Worm (Caenorhabditis elegans) whole organism, early embryonic: Measurements from ENCODE around the gene C42C1.12.

Source experiments
- B0310.2 ChIP-seq: sonication (generic microtip); optimal IDR thresholded peaks from 2 replicates; lab custom pipeline; 2016; ENCODE audit warnings: mild to moderate bottlenecking, missing genetic modification characterization, missing compliant biosample characterization
- F13C5.2 ChIP-seq: sonication (generic microtip); optimal IDR thresholded peaks from 2 replicates; lab custom pipeline; 2017; ENCODE audit warnings: mild to moderate bottlenecking, missing genetic modification characterization, inconsistent platforms, missing compliant biosample characterization
- aly-1 ChIP-seq: sonication (generic microtip); optimal IDR thresholded peaks from 2 replicates; lab custom pipeline; 2016; ENCODE audit warnings: missing genetic modification characterization, missing compliant biosample characterization
- ama-1 ChIP-seq: fragments of 150-350 bp; optimal IDR thresholded peaks from 2 replicates; lab custom pipeline; 2014
- ceh-13 ChIP-seq: fragments of 200-800 bp; sonication (Bioruptor generic); optimal IDR thresholded peaks from 2 replicates; lab custom pipeline; 2018; ENCODE audit warnings: mild to moderate bottlenecking, missing genetic modification characterization, missing compliant biosample characterization
- ceh-36 ChIP-seq: sonication (generic microtip); optimal IDR thresholded peaks from 2 replicates; lab custom pipeline; 2016; ENCODE audit warnings: missing genetic modification characterization, inconsistent platforms, missing compliant biosample characterization
- ets-7 ChIP-seq: sonication (generic microtip); optimal IDR thresholded peaks from 2 replicates; lab custom pipeline; 2016; ENCODE audit warnings: missing genotype, missing genetic modification characterization, missing compliant biosample characterization
- flt-1 ChIP-seq: fragments of 200-800 bp; sonication (Bioruptor generic); IDR thresholded peaks from 2 replicates; pipeline ENCODE4 v1.3.6; 2022; ENCODE audit warnings: missing genetic modification characterization, missing compliant biosample characterization
- hmbx-1 ChIP-seq: sonication (generic microtip); optimal IDR thresholded peaks from 2 replicates; lab custom pipeline; 2016; ENCODE audit warnings: mild to moderate bottlenecking, missing genetic modification characterization, missing compliant biosample characterization
- hmg-4 ChIP-seq: fragments of 200-800 bp; sonication (Bioruptor generic); optimal IDR thresholded peaks from 2 replicates; lab custom pipeline; 2018; ENCODE audit warnings: mild to moderate bottlenecking, missing genetic modification characterization, missing compliant biosample characterization
- hnd-1 ChIP-seq: sonication (generic microtip); optimal IDR thresholded peaks from 2 replicates; lab custom pipeline; 2016; ENCODE audit warnings: missing genetic modification characterization, missing compliant biosample characterization
- pes-1 ChIP-seq: fragments of 200-800 bp; sonication (Bioruptor generic); IDR thresholded peaks from 2 replicates; pipeline ENCODE4 v1.3.6; 2022; ENCODE audit warnings: missing genetic modification reagents, missing genetic modification characterization, missing compliant biosample characterization
- scrt-1 ChIP-seq: fragments of 200-800 bp; sonication (Bioruptor generic); IDR thresholded peaks from 2 replicates; pipeline ENCODE4 v1.3.6; 2022; ENCODE audit warnings: missing genetic modification characterization, missing compliant biosample characterization
- sea-1 ChIP-seq: fragments of 200-800 bp; sonication (Bioruptor generic); conservative IDR thresholded peaks from 2 replicates; pipeline ENCODE4 v1.3.6; 2022; ENCODE audit warnings: missing genetic modification characterization, missing compliant biosample characterization
- tbx-11 ChIP-seq: fragments of 200-800 bp; sonication (Bioruptor generic); IDR thresholded peaks from 2 replicates; pipeline ENCODE4 v1.3.6; 2022; ENCODE audit warnings: missing genetic modification characterization, missing compliant biosample characterization
- tbx-37 ChIP-seq: fragments of 200-800 bp; sonication (Bioruptor generic); conservative IDR thresholded peaks from 2 replicates; pipeline ENCODE4 v1.3.6; 2022; ENCODE audit warnings: missing genetic modification reagents, missing genetic modification characterization, missing compliant biosample characterization
- tra-4 ChIP-seq: sonication (generic microtip); optimal IDR thresholded peaks from 2 replicates; lab custom pipeline; 2017; ENCODE audit warnings: missing genetic modification characterization, missing compliant biosample characterization

The C42C1.12 gene

DNA sequence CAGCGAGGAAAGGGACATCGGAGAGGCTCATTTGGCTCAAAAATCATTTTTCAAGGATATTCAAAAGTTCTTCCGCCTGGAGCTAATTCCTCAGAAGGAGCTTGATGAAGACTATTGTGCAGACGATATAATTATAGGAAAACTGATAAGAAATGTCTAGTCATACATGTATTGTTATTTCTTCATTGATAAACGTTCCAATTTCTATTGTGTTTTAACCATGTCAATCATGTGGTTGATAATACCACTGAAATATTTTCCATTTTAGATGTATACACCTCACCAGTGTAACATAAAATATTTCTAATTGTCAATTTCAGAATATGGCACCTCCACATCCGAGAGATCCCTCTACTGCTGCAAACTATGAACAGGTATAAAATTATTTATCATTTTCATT lies 2.7 kb downstream of the C42C1.12 start, which contains the start of gene ltah-1.1:
TSS of gene ltah-1.1 (plus strand) at position 283 of the 400 bp plus-strand sequence.
- no peak for TF ChIP-seq F13C5.2 (tag; lab: Kevin White, UChicago)
- TF ChIP-seq ceh-36 (tag; lab: Kevin White, UChicago), result no peak
- TF ChIP-seq sea-1, result no peak
- no peak for TF ChIP-seq scrt-1 (GFP tag; lab: Robert Waterston, UW)
- no peak for TF ChIP-seq ets-7 (tag; lab: Kevin White, UChicago)
- no peak for TF ChIP-seq B0310.2 (tag; lab: Kevin White, UChicago)
- TF ChIP-seq hmbx-1, result no peak
- no peak for TF ChIP-seq hnd-1 (tag; lab: Kevin White, UChicago)
- TF ChIP-seq ama-1 (lab: Kevin White, UChicago), result no peak

DNA sequence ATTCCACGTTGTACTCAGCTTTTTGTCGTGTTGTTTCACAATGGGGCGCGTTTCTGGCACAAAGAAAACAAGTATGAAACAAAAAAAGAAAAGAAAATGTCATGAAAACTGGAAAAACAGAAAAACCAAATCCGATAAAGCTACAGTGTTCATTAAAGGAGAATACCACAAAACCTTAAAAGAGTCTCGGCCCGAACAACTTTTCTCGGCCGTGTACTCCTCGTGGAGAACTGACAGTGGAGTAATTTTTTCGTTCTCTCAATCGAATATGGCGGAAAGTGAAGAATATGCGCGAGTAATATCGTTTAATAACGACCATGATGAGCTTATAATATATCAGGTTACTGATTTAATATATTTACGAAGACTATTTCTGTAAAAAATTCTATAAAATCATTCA lies 3.5 kb downstream of the C42C1.12 start, which contains the start of the genes tag-335 and vkmt-1:
TSS of gene tag-335 (minus strand) at position 88 of the 400 bp plus-strand sequence.
TSS of gene vkmt-1 (plus strand) at position 219 of the 400 bp plus-strand sequence.
- TF ChIP-seq ama-1 (lab: Kevin White, UChicago) (no peak), ets-7 (tag; lab: Kevin White, UChicago) (no peak), tbx-11 (GFP tag; lab: Robert Waterston, UW) (no peak)

DNA sequence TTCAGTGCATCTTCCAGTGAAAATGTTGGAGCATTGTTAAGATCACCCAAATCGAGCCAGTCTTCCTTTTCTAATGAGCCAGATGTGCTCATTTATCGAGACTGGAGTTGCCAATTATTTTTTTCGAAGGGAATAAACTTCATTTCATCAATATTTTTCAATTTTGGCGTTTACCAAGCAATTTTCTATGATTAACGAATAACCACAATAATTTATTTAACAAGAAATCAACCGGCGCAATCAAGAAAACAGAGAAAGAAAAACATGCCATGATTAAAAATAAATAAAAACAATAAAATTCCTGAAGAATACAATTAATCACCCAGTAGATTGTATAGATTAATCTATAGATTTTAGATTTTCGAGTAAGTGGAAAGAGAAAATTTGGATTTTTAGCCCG lies 6.1 kb downstream of the C42C1.12 start, which contains the start of gene vps-8:
TSS of gene vps-8 (minus strand) at position 101 of the 400 bp plus-strand sequence.
- TF ChIP-seq hmg-4, result no peak
- no peak for TF ChIP-seq tbx-37
- TF ChIP-seq tbx-11 (GFP tag; lab: Robert Waterston, UW), result no peak
- TF ChIP-seq F13C5.2 (tag; lab: Kevin White, UChicago), result no peak
- no peak for TF ChIP-seq ets-7 (tag; lab: Kevin White, UChicago)
- no peak for TF ChIP-seq hnd-1 (tag; lab: Kevin White, UChicago)
- TF ChIP-seq scrt-1 (GFP tag; lab: Robert Waterston, UW), result no peak
- TF ChIP-seq hmbx-1, result no peak
- no peak for TF ChIP-seq B0310.2 (tag; lab: Kevin White, UChicago)
- no peak for TF ChIP-seq ceh-36 (tag; lab: Kevin White, UChicago)
- no peak for TF ChIP-seq ceh-13 (GFP tag; lab: Kevin White, UChicago)
- TF ChIP-seq ama-1 (lab: Kevin White, UChicago), result no peak
- TF ChIP-seq tra-4, result no peak
- TF ChIP-seq sea-1, result no peak
- TF ChIP-seq flt-1, result no peak
- no peak for TF ChIP-seq aly-1 (tag; lab: Kevin White, UChicago)

DNA sequence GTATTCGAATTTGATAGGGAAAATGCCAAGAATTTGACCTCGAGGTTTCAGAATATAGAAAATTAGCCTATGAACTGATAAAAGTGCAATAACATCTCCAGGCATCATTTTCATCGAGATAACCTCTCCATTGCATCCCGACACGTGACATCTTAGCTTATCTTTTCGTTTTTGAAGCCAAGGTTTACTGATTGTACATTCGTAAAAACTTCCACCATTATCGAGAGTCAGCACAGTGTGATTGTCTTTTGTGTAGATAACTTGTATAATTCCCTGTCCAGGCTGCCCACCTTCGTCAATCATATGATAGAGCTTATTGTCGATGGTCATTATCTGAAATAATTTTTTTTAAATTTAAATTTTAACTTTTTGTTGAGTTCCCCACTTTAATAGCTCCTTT lies 7.6 kb downstream of the C42C1.12 start:
- TF ChIP-seq scrt-1 (GFP tag; lab: Robert Waterston, UW) (no peak), F13C5.2 (tag; lab: Kevin White, UChicago) (no peak), ets-7 (tag; lab: Kevin White, UChicago) (no peak), hmbx-1 (no peak), tbx-11 (GFP tag; lab: Robert Waterston, UW) (no peak), flt-1 (no peak), aly-1 (tag; lab: Kevin White, UChicago) (no peak), B0310.2 (tag; lab: Kevin White, UChicago) (no peak), tbx-37 (no peak), pes-1 (GFP tag; lab: Robert Waterston, UW) (no peak), ama-1 (lab: Kevin White, UChicago) (no peak), ceh-36 (tag; lab: Kevin White, UChicago) (no peak), ceh-13 (GFP tag; lab: Kevin White, UChicago) (no peak), hnd-1 (tag; lab: Kevin White, UChicago) (no peak), tra-4 (no peak), hmg-4 (no peak), sea-1 (no peak)

DNA sequence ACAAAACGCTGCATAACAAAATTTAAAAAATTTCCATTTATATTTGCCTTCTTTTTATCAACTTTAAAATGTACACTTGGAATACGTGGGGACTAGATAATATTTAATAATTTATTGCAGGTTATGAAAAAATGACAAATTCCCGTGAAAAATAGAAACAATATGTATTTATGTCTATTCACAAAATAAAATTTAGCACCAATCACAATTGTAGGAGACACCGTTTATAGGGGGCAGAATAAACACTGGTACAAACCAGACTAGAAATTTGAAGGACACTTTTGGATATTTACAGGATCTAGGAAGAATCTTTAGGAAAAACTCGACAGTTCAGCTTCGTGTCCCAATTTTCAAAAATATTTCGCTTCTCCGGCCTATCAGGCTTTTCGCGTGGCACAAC lies 11.6 kb downstream of the C42C1.12 start, which contains the start of gene C42C1.3:
TSS of gene C42C1.3 (minus strand) at position 101 of the 400 bp plus-strand sequence.
- TF ChIP-seq ceh-36 (tag; lab: Kevin White, UChicago) (no peak), F13C5.2 (tag; lab: Kevin White, UChicago) (no peak), flt-1 (no peak), ceh-13 (GFP tag; lab: Kevin White, UChicago) (no peak), hmbx-1 (no peak), hmg-4 (no peak), tbx-37 (no peak), B0310.2 (tag; lab: Kevin White, UChicago) (no peak), hnd-1 (tag; lab: Kevin White, UChicago) (no peak), sea-1 (no peak), scrt-1 (GFP tag; lab: Robert Waterston, UW) (no peak)

DNA sequence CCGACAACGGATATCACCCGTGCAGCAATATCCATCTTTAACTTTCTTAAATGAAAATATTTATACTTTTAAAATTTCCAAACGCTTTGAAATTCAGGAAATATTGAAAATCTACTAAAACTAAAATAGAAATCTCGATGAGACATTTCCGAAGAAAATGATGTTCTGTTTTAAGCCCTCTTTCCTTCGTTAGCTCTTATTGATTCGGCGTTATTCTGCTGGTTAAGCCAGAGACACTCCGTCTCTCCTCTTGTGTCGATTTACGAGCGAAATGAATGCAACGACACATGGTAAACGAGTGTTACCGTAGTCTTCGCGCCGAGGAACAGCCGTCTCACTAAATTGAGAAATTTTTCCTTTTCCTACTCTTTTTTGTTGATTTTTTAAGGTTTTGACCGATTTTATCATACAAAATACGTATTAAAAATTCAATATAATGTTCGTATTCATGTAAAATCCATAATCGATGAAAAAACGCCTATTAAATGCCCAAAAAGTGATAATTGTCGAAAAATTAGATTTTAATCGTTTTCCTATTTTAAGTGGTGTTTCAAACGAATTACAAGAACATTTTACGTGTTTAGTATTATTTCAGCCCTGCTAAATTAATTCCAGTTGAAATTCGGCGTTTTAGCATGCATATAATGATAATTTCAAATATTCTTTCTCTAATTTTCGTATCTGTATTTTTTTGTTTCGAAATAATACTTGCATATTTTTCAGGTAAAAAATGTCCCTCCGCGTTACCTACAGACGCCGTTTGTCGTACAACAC lies 13.5 kb downstream of the C42C1.12 start, which contains the start of the genes ppm-1.H and rpl-34:
TSS of gene ppm-1.H (minus strand) at position 51 of the 774 bp plus-strand sequence.
TSS of gene rpl-34 (plus strand) at position 724 of the 774 bp plus-strand sequence.
- peak; percentile 34 for TF ChIP-seq F13C5.2 (tag; lab: Kevin White, UChicago)
- TF ChIP-seq hmg-4, result no peak

DNA sequence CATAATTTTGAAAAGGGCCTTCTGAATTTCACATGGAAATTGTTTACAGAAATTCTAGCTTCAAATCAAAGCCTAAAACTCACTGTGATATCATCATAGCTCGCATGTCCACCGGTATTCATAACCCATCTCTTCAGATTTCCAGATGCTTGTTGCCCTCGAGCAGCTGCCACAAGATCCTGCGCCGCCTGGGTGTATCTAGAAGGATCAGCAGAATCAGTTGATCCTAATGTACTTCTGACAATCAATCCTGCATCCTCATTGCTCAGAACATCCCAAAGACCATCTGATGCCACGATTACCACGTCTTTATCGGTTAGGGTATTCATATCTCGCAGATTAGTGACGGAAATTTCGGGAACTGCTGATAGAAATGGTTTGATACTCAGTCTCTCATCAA lies 16.1 kb downstream of the C42C1.12 start:
- no peak for TF ChIP-seq sea-1
- TF ChIP-seq F13C5.2 (tag; lab: Kevin White, UChicago), result no peak
- no peak for TF ChIP-seq B0310.2 (tag; lab: Kevin White, UChicago)
- TF ChIP-seq hmbx-1, result no peak
- TF ChIP-seq hmg-4, result no peak
- no peak for TF ChIP-seq tbx-11 (GFP tag; lab: Robert Waterston, UW)
- no peak for TF ChIP-seq scrt-1 (GFP tag; lab: Robert Waterston, UW)
- no peak for TF ChIP-seq pes-1 (GFP tag; lab: Robert Waterston, UW)
- no peak for TF ChIP-seq ceh-36 (tag; lab: Kevin White, UChicago)
- no peak for TF ChIP-seq tbx-37
- TF ChIP-seq ama-1 (lab: Kevin White, UChicago), result no peak
- TF ChIP-seq flt-1, result no peak
